Fruit fly (Drosophila melanogaster): ENCODE measurements around the gene CG15478.
A peak's percentile ranks its signal among the peaks of the same experiment; 100 is the strongest.

Gene CG15478

DNA sequence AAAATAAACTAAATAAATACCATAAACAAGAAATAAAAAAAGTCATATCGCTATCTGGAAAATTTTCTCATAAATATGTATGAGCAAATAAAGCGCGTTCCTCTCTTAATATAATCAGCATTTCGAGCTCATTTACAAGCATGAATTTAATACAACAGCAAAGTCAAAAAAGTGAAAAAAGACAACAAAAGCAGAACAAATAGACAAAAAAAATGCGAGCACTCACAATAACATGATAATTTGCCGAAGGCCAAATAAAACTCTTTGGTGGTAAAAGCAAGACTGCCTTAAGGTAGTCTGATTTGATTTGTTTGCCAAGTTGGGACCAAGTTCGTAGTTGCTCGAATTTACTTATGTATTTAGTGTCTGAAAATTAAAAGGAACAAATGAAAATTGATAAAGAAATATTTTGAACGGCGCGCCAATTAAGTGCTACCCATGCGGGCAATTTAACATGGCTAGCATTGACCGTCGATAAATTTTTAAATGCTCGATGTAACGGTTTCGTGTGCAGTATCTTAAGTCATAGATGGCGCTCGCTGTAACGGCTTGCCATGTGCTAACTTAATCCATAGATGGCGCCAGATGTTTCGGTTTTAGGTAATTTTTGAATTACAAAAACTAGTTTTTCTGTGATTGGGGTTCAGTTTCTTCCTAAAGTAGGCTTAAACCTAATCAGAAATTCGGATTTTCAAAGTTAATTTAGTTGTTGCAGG is 7.1 kb downstream of the CG15478 start (continued):
- TF ChIP-seq CG42726 (GFP tag; IDR thresholded peaks at IDR 0.05; ENCODE audit: partially characterized antibody) (peak; percentile 64; the same call in 1 of the 2 replicates), sens-2 (GFP tag; IDR thresholded peaks at IDR 0.05) (no peak), CG4328 (GFP tag; optimal IDR thresholded peaks at IDR 0.05) (no peak), her (GFP tag; optimal IDR thresholded peaks at IDR 0.05) (no peak), lab (GFP tag; optimal IDR thresholded peaks at IDR 0.05) (peak; percentile 26), CrebB (tag; optimal IDR thresholded peaks at IDR 0.05) (no peak), bbx (GFP tag; IDR thresholded peaks at IDR 0.05; ENCODE audit: partially characterized antibody) (no peak), Dp (GFP tag; optimal IDR thresholded peaks at IDR 0.05) (peak; percentile 94), Doc3 (GFP tag; IDR thresholded peaks at IDR 0.05; ENCODE audit: partially characterized antibody) (no peak), CG2712 (tag; optimal IDR thresholded peaks at IDR 0.05) (peak; percentile 49), CG15073 (GFP tag; optimal IDR thresholded peaks at IDR 0.05) (no peak), dati (GFP tag; IDR thresholded peaks at IDR 0.05) (no peak), pnt (GFP tag; optimal IDR thresholded peaks at IDR 0.05) (peak; percentile 13), lilli (GFP tag; optimal IDR thresholded peaks at IDR 0.05) (peak; percentile 54), CG17186 (GFP tag; optimal IDR thresholded peaks at IDR 0.05) (no peak), Dip3 (GFP tag; optimal IDR thresholded peaks at IDR 0.05) (no peak), ATbp (GFP tag; optimal IDR thresholded peaks at IDR 0.05) (no peak), CG7963 (GFP tag; IDR thresholded peaks at IDR 0.05; ENCODE audit: partially characterized antibody) (no peak), CG11695 (GFP tag; IDR thresholded peaks at IDR 0.05) (no peak), NfI (GFP tag; optimal IDR thresholded peaks at IDR 0.05) (peak; percentile 51), twi (tag; optimal IDR thresholded peaks at IDR 0.05) (peak; percentile 8), CG2202 (tag; optimal IDR thresholded peaks at IDR 0.05) (no peak), CG4360 (GFP tag; IDR thresholded peaks at IDR 0.05) (0 out of 2 replicates have a peak, but pooled peaks have one; percentile 7), crol (GFP tag; IDR thresholded peaks at IDR 0.05) (no peak), Jarid2 (GFP tag; optimal IDR thresholded peaks at IDR 0.05) (no peak), Bdp1 (GFP tag; optimal IDR thresholded peaks at IDR 0.05) (no peak), sr (GFP tag; IDR thresholded peaks at IDR 0.05) (no peak), D19B (GFP tag; optimal IDR thresholded peaks at IDR 0.05) (no peak), CG8944 (GFP tag; optimal IDR thresholded peaks at IDR 0.05) (peak; percentile 45), sug (tag; optimal IDR thresholded peaks at IDR 0.05) (peak; percentile 21), ase (GFP tag; IDR thresholded peaks at IDR 0.05) (no peak), CG11723 (GFP tag; optimal IDR thresholded peaks at IDR 0.05) (no peak), ro (GFP tag; IDR thresholded peaks at IDR 0.05) (no peak), Sry-δ (GFP tag; optimal IDR thresholded peaks at IDR 0.05) (peak; percentile 61), Ets97D (GFP tag; optimal IDR thresholded peaks at IDR 0.05) (peak; percentile 51), CG12299 (tag; optimal IDR thresholded peaks at IDR 0.05) (peak; percentile 6), Adf1 (GFP tag; IDR thresholded peaks at IDR 0.05) (no peak; the same call in 1 of the 2 replicates), CG6272 (GFP tag; IDR thresholded peaks at IDR 0.05) (no peak), nerfin-1 (tag; optimal IDR thresholded peaks at IDR 0.05) (no peak), insv (GFP tag; optimal IDR thresholded peaks at IDR 0.05) (peak in 1 of 2 experiments; percentile 54), HLH4C (GFP tag; IDR thresholded peaks at IDR 0.05; ENCODE audit: partially characterized antibody) (0 out of 3 replicates have a peak, but pooled peaks have one; percentile 12), tx (GFP tag; optimal IDR thresholded peaks at IDR 0.05) (no peak), CG1832 (GFP tag; optimal IDR thresholded peaks at IDR 0.05) (no peak), zfh1 (GFP tag; IDR thresholded peaks at IDR 0.05) (no peak), exex (tag; optimal IDR thresholded peaks at IDR 0.05) (no peak), al (GFP tag; IDR thresholded peaks at IDR 0.05) (no peak), CG1529 (GFP tag; optimal IDR thresholded peaks at IDR 0.05) (no peak), CG17328 (GFP tag; IDR thresholded peaks at IDR 0.05) (0 out of 2 replicates have a peak, but pooled peaks have one; percentile 38), PHDP (tag; optimal IDR thresholded peaks at IDR 0.05) (no peak), odd (GFP tag; optimal IDR thresholded peaks at IDR 0.05) (no peak)

All from whole organism, embryonic.